Worm (Caenorhabditis elegans): ENCODE measurements around the gene F35H12.5.

- TF ChIP-seq ama-1 (optimal IDR thresholded peaks at IDR 0.05) (no peak), ceh-82 (tag; optimal IDR thresholded peaks at IDR 0.05) (no peak), zag-1 (tag; optimal IDR thresholded peaks at IDR 0.05) (peak; percentile 52), ZK546.5 (tag; optimal IDR thresholded peaks at IDR 0.05) (no peak), sem-4 (tag; optimal IDR thresholded peaks at IDR 0.05) (no peak), lin-13 (GFP tag; optimal IDR thresholded peaks at IDR 0.05) (no peak), nhr-77 (tag; optimal IDR thresholded peaks at IDR 0.05) (no peak), blmp-1 (tag; optimal IDR thresholded peaks at IDR 0.05; ENCODE audit: insufficient read depth) (no peak)
These were observed 14.7 kb downstream of the F35H12.5 start for ce11 chrX:932874-933273.

Measured in whole organism, L2 larva.